Fruit fly (Drosophila melanogaster): ENCODE measurements around the gene zen.

Gene zen

dm6 chr3R:6760755-6761647, 7.0 kb upstream of the zen start:
- TF ChIP-seq ttk (optimal IDR thresholded peaks at IDR 0.05) (no peak), Myc (optimal IDR thresholded peaks at IDR 0.05) (no peak), Sin3A (optimal IDR thresholded peaks at IDR 0.05) (no peak), insv (optimal IDR thresholded peaks at IDR 0.05) (no peak), psq (optimal IDR thresholded peaks at IDR 0.05) (no peak), h (optimal IDR thresholded peaks at IDR 0.05) (no peak)

DNA sequence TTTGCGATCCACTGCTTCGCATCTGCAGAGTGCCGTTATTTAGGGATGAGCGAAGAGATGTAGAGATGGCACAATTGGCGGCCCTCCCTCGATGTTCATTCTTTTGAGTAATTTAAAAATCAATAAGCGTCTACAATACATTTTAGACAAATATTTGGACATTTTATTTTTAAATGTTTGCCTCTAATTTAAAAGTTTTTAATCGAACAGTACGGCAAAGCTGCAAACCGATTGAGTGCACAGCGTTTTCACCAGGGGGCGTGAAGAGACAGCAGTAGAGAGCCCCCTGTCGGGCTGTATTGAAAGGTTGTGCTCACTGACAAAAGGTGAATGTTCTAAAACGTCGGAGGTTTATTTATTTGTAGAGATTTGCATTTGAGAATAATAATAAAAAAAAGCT, 5.4 kb upstream of the zen start, which contains the start of gene bcd:
Gene bcd, minus strand, starts transcription at position 48 of the 400 bp plus-strand sequence.
- TF ChIP-seq Myc (optimal IDR thresholded peaks at IDR 0.05): no peak
- no peak for TF ChIP-seq Sin3A (optimal IDR thresholded peaks at IDR 0.05)
- TF ChIP-seq insv (optimal IDR thresholded peaks at IDR 0.05): no peak
- TF ChIP-seq h (optimal IDR thresholded peaks at IDR 0.05): no peak

DNA sequence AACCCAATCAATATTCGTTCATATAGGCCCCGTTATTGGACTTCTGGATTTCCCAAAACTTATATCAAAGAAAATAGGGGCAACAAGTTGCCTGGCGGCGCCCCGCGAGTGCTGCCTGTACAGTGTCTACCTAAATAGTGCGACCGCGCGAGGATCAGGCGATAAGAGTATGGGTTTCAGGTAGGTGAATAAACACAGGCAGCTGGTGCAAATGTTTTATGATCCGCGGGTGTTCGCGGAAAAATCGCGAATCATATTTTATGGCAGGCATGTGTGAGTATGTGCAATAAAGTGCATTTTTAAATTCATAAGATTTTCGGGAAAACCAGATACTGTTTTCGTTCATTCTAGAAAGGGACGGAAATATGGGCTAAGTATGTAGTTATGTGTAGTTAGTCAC, 1.5 kb upstream of the zen start:
- no peak for TF ChIP-seq ttk (optimal IDR thresholded peaks at IDR 0.05)
- no peak for TF ChIP-seq Sin3A (optimal IDR thresholded peaks at IDR 0.05)

DNA sequence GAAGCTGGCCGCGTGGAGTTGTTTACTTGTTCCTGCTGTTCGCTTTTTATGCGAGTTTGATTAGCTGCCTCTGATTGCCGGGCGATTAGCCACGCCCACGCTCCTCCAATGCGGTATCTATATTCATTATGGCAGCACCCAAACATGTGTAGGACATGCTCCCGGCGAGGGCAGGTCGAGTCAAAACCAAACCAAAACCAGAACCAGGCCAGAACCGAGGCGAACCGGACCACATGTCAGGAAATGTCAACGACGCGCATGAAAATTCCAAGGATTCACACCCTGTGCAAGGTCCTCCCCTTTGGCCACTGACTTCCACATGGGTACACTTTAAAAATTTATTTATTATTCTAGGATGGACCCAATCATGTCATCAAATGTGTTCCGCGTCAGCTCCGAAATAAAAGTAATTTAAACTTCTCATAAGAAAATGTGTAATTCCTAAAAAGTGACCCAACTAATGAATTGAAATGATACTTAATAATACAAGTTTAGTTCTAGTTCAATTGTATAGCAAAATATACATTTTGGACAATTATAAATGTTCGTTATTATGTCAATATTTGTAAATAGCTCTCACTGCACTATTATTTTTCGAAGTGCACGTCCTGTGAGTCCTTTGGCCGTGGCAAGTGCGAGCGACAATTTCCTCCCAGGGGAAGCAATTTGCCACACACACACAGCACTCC, 2.4 kb downstream of the zen start:
- no peak for TF ChIP-seq psq (optimal IDR thresholded peaks at IDR 0.05)
- no peak for TF ChIP-seq Sin3A (optimal IDR thresholded peaks at IDR 0.05)
- no peak for TF ChIP-seq h (optimal IDR thresholded peaks at IDR 0.05)
- TF ChIP-seq insv (optimal IDR thresholded peaks at IDR 0.05): no peak
- no peak for TF ChIP-seq Myc (optimal IDR thresholded peaks at IDR 0.05)

dm6 chr3R:6747907-6748306, 6.1 kb downstream of the zen start, which contains the start of gene CG34297:
Gene CG34297, minus strand, starts transcription at chr3R:6748007.
- TF ChIP-seq insv (optimal IDR thresholded peaks at IDR 0.05) (no peak), psq (optimal IDR thresholded peaks at IDR 0.05) (no peak), ttk (optimal IDR thresholded peaks at IDR 0.05) (no peak), Myc (optimal IDR thresholded peaks at IDR 0.05) (no peak), Sin3A (optimal IDR thresholded peaks at IDR 0.05) (no peak), h (optimal IDR thresholded peaks at IDR 0.05) (no peak)

dm6 chr3R:6746212-6746611, 7.8 kb downstream of the zen start:
- TF ChIP-seq Myc (optimal IDR thresholded peaks at IDR 0.05) (no peak), insv (optimal IDR thresholded peaks at IDR 0.05) (no peak), psq (optimal IDR thresholded peaks at IDR 0.05) (no peak), ttk (optimal IDR thresholded peaks at IDR 0.05) (no peak), h (optimal IDR thresholded peaks at IDR 0.05) (no peak), Sin3A (optimal IDR thresholded peaks at IDR 0.05) (no peak)

DNA sequence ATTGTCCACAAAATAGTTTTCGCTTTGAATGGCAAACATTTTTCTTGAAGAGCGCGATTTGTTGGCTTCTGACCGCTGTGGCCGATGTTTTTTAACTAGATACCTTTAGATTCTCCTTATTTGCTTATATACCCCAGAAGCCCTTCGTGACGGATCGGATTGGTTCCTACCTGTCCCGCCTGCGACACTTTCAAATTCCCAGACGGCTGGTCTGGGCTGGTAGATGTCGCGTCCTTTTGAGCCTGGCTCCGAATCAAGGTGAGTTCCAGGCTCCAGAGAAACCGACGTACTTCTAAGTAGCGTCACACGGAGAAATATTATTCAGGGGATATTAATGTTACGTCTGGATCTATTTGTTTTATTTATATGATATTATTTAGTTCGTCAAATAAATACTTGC, 10.0 kb downstream of the zen start, which contains the start of gene zen2:
Gene zen2, minus strand, starts transcription at position 101 of the 400 bp plus-strand sequence.
- TF ChIP-seq h (optimal IDR thresholded peaks at IDR 0.05): no peak

DNA sequence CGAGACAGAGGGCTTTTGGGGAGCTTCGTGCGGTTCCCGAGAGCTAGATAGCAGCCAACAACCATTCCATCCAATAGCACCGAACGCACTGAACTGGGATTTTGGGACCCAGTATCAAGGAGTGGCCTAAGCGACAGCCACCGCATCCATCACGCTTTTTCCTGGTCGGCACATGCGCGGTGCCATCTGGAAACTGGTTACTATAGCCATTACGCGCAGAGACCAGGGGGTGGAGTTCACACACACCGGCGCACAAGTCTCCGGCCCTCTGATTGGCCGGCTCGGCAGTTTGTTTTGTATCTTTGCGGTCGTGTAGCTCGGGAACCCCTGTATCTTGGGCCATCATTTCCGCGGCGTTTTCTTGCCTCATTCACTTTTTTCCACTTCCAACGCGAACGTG, 12.0 kb downstream of the zen start, which contains the start of gene pb:
Gene pb, minus strand, starts transcription at position 81 of the 400 bp plus-strand sequence.
- TF ChIP-seq ttk (optimal IDR thresholded peaks at IDR 0.05): no peak
- TF ChIP-seq psq (optimal IDR thresholded peaks at IDR 0.05): no peak
- TF ChIP-seq insv (optimal IDR thresholded peaks at IDR 0.05): no peak
- TF ChIP-seq h (optimal IDR thresholded peaks at IDR 0.05): no peak
- no peak for TF ChIP-seq Sin3A (optimal IDR thresholded peaks at IDR 0.05)

DNA sequence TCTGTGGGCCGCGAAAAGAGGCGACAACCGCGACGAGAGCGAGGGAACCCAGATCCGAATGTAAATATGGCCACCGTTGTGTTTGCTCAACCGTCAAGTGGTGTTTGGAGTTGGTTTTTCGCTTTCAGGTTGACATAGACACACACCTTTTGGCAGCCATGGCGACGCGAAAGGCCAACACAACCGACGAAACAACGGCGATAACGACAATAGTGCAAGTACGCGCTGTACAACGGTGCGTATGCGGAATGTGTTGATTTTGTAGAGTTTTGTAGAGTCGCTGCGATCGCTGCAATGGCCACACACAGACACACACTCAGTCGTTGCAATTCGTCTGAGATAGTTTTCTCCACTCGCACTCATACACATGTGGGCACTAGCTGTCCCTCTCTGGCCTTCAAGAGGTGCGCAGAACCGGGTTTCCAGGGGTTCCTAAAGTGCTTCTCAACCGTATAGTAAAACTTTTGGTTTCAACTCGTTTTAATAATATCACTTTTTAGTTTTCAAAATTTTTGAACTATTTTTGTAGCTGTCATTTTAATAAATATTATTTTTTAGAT, 12.5 kb downstream of the zen start:
- TF ChIP-seq insv (optimal IDR thresholded peaks at IDR 0.05) (no peak), ttk (optimal IDR thresholded peaks at IDR 0.05) (no peak), psq (optimal IDR thresholded peaks at IDR 0.05) (no peak), Sin3A (optimal IDR thresholded peaks at IDR 0.05) (no peak), h (optimal IDR thresholded peaks at IDR 0.05) (no peak)

DNA sequence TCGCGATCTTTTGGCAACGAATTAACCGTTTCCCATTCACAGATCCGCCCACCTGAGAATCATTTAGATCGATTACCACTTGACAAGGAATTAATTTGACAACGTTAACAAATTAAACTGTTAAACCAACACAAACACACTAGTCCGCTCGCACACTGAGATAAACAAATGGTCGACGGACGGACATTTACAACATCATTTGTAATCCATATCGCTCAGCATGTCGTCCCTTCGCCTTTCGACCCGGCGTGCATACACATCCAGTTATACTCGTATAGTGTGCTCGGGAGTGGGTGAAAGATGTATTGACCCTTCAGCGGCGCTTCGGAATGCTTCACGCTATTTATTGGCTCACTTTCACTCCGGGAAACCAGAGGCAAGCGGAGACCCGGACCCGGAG, 18.3 kb downstream of the zen start:
- TF ChIP-seq h (optimal IDR thresholded peaks at IDR 0.05) (no peak), Myc (optimal IDR thresholded peaks at IDR 0.05) (no peak), Sin3A (optimal IDR thresholded peaks at IDR 0.05) (no peak)

- TF ChIP-seq insv (optimal IDR thresholded peaks at IDR 0.05): no peak
- TF ChIP-seq Sin3A (optimal IDR thresholded peaks at IDR 0.05): no peak
- TF ChIP-seq ttk (optimal IDR thresholded peaks at IDR 0.05): no peak
- no peak for TF ChIP-seq h (optimal IDR thresholded peaks at IDR 0.05)
- TF ChIP-seq psq (optimal IDR thresholded peaks at IDR 0.05): no peak
- TF ChIP-seq Myc (optimal IDR thresholded peaks at IDR 0.05): no peak
Observed at dm6 chr3R:6726119-6726518, 27.9 kb downstream of the zen start.

dm6 chr3R:6723537-6724171, 30.3 kb downstream of the zen start:
- TF ChIP-seq Sin3A (optimal IDR thresholded peaks at IDR 0.05) (no peak), Myc (optimal IDR thresholded peaks at IDR 0.05) (no peak), psq (optimal IDR thresholded peaks at IDR 0.05) (no peak), insv (optimal IDR thresholded peaks at IDR 0.05) (no peak)
